Worm (Caenorhabditis elegans) whole organism, midembryonic: ENCODE data around the gene C36B7.3.

Experiments used
- flt-1 ChIP-seq: fragments of 200-800 bp; sonication (Bioruptor generic); IDR thresholded peaks from 2 replicates; pipeline ENCODE4 v1.3.6; 2022; ENCODE audit warnings: missing genetic modification characterization, missing compliant biosample characterization
- tab-1 ChIP-seq: fragments of 200-800 bp; sonication (Bioruptor generic); IDR thresholded peaks from 2 replicates; pipeline ENCODE4 v1.3.6; 2022; ENCODE audit warnings: missing genetic modification characterization, missing compliant biosample characterization

DNA sequence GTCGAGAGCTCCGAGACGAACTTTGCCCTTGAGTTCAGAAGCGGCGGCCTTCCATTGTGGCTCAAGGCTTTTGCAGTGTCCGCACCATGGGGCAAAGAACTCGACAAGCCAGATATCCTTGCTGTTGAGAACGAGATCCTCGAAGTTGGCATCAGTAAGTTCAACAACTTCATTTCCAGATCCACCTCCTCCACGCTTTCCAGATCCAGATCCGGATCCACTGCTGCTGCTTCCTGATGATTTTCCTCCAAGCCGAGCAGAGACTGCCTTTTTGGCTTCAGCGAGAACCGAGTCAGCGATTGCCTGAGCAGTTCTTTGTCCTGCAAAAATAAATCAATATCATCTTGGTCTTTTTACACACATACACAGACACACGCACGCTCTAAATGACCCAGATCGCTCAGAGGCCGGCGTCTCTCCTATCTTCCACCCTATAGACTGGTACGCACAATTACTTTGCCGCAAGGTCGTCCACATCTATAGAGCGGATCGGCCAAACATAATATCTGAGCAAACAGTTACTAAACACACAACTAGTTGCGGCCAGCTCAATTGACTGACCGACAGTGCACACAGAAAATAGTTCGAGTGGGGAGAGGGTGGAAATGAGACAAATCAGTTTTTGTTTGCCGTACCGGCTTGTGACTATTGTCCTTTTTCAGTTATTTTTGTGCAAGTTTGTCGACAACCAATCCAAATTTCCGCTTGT, 34.2 kb upstream of the C36B7.3 start:
- 0 out of 2 replicates have a peak, but pooled peaks have one; percentile 10 for TF ChIP-seq flt-1 (GFP tag; lab: Robert Waterston, UW)
- no peak for TF ChIP-seq tab-1
